Worm (Caenorhabditis elegans) whole organism, L4/young adult: ENCODE measurements around the gene best-23.

Source experiments
- W03F9.2 ChIP-seq: fragments of 150-350 bp; optimal IDR thresholded peaks from 2 replicates; lab custom pipeline; 2014; ENCODE audit warnings: missing biosample characterization, missing genetic modification characterization
- dao-5 ChIP-seq: sonication (generic microtip); optimal IDR thresholded peaks from 2 replicates; lab custom pipeline; 2016; ENCODE audit warnings: missing genotype, missing genetic modification characterization, moderate library complexity, missing compliant biosample characterization
- him-1 ChIP-seq: sonication (generic microtip); optimal IDR thresholded peaks from 2 replicates; lab custom pipeline; 2016; ENCODE audit warnings: missing genotype, missing genetic modification reagents, missing genetic modification characterization, missing compliant biosample characterization

The best-23 gene

DNA sequence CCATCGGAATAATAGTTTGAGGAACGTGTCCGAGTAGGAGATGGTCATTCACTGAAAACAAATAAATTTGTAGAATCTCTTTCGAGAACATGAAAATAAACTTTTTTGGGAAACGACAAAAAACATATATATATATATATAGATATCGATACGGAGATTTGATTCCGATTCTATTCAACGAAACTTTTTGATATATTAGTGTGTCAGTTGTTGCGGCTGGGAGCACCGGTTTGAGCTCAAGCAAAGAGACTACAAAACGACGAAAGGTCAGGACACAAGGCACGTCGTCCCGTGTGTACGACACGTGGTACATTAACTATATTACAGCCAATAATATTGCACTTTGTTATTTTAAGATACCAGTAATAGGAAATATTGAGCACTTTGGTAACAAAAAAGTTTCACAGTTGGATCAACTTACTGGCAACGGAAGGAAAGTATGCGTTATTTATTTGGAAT, at the start of gene best-23:
best-23 (minus strand) TSS at position 51 of the 459 bp plus-strand sequence.
- no peak for TF ChIP-seq dao-5
- no peak for TF ChIP-seq him-1 (tag; lab: Kevin White, UChicago)
- TF ChIP-seq W03F9.2, result no peak

DNA sequence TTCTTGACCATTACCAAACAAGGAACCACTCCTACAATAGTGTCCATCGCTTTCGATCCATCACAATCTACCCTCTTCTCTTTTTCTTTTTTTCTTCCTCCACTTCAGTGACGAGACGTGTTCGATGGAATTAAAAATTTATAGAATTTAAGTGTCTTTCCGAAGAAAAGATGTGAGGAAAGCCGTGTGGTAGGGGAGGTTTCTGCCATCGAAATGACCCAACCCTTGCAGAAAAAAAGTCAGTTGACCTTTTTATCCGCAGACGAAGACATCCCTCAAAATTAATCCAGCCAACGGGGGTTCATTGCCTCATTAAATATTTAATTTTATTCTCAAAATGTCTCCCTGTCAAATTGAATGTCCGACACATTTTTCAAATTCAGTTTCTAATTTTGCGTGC, 48.2 kb upstream of the best-23 start:
- TF ChIP-seq dao-5, result no peak
- TF ChIP-seq W03F9.2, result no peak
- TF ChIP-seq him-1 (tag; lab: Kevin White, UChicago), result no peak

DNA sequence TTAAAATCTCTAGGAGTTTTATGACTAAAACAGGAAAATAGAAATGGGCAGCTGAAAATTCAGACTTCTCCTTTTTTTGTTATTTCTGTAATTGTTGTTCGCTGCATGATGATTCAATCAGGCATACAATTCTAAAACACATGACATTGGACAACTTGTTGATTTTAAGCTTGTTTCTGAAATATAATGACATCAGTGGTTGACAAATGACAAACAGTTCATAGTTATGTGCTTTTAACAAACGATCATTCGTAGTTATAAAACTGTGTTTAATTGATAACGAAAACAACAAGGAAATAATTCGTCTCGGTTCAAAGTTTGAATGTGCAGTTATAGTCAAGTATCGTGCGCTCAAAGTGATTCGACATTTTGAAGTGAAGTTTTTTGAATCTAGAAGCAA, 40.9 kb upstream of the best-23 start:
- no peak for TF ChIP-seq W03F9.2
- TF ChIP-seq dao-5, result no peak
- TF ChIP-seq him-1 (tag; lab: Kevin White, UChicago), result no peak

DNA sequence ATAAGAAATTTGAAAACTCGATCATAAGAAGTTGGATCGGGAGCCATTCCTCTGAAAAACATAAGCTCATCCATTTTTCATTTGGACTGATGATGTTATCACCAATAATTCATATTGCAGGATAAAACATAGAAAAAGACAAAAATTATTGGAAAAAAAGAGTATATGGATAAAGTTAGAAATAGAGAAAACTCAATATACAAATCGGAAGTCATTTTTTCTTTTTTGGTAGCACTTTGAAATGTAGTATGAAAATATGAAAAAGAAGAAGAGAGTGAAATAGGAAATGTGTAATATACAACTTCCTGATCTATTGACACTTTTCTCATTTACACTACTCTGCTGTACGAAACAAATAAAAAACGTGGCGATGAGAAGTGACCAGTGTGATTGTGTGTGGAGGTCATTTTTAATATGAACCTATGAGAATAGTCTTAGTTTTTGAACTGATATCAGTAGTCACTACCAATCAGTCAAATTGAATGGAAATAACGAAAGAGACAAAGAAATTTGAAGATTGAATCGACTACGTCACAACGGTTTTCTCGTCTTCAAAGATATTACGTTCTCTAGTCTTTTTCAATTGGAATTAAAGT, 39.5 kb upstream of the best-23 start, which contains the start of gene ZK669.5:
ZK669.5 (minus strand) TSS at position 51 of the 596 bp plus-strand sequence.
- TF ChIP-seq W03F9.2 (no peak), him-1 (tag; lab: Kevin White, UChicago) (no peak), dao-5 (no peak)

- peak; percentile 75 for TF ChIP-seq W03F9.2
- peak; percentile 43 for TF ChIP-seq him-1 (tag; lab: Kevin White, UChicago)
- TF ChIP-seq dao-5, result no peak
These were observed 37.8 kb upstream of the best-23 start, which contains the start of gene dbt-1 for ce11 chrII:7945168-7945567. Gene dbt-1, minus strand, starts transcription at chrII:7945206.

ce11 chrII:7944333-7944744, 37.0 kb upstream of the best-23 start:
- no peak for TF ChIP-seq him-1 (tag; lab: Kevin White, UChicago)
- no peak for TF ChIP-seq dao-5
- TF ChIP-seq W03F9.2, result no peak

DNA sequence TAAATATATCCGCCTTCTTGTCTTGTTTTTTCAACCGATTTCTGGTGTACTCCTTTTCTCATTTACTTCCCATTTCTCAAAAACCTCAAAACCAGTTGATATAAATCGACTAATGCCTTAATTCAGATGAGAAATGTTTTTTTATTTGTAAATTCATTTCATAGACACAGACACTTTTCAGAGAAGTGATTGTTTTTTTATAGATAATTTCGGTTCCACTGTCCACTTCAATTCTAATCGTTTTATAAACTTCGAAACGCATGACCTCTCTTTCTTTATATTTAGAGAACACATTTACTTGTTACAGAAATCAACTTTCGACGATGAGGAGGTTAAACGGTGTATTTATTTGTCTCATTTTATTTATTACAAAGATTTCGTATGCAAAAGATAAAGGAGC, 33.5 kb upstream of the best-23 start, which contains the start of gene ZK669.3:
ZK669.3 (plus strand) TSS at position 301 of the 400 bp plus-strand sequence.
- TF ChIP-seq him-1 (tag; lab: Kevin White, UChicago) (no peak), dao-5 (no peak), W03F9.2 (no peak)

ce11 chrII:7938078-7938477, 30.7 kb upstream of the best-23 start, which contains the start of gene ZK669.2:
Gene ZK669.2, minus strand, starts transcription at chrII:7938178.
- TF ChIP-seq him-1 (tag; lab: Kevin White, UChicago) (no peak), dao-5 (no peak), W03F9.2 (no peak)

DNA sequence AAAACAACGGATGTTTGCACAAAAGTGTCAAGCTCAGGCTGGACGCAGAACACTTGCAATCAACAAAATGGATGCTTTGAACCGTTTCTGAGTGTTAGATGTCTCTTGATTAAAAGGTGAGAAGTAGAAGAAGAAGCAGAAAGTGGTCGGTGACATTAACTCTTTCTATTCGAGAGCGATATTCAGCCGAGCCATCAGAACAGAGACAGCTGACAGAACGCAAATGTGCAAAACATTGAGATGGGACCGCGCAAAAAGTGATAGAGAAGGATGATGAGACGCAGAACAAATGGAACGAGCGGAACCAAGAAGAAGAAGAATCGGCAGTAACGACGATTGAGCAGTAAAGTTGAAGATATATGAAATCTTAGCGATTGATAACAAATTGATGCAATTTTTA, 28.2 kb upstream of the best-23 start:
- TF ChIP-seq W03F9.2, result no peak
- no peak for TF ChIP-seq dao-5
- no peak for TF ChIP-seq him-1 (tag; lab: Kevin White, UChicago)

- TF ChIP-seq dao-5 (no peak), him-1 (tag; lab: Kevin White, UChicago) (no peak), W03F9.2 (no peak)
These were observed 23.3 kb upstream of the best-23 start for ce11 chrII:7930671-7931070.

ce11 chrII:7928600-7928999, 21.2 kb upstream of the best-23 start, which contains the start of gene spv-1:
Gene spv-1, minus strand, starts transcription at chrII:7928700.
- no peak for TF ChIP-seq him-1 (tag; lab: Kevin White, UChicago)
- TF ChIP-seq dao-5, result no peak
- no peak for TF ChIP-seq W03F9.2

DNA sequence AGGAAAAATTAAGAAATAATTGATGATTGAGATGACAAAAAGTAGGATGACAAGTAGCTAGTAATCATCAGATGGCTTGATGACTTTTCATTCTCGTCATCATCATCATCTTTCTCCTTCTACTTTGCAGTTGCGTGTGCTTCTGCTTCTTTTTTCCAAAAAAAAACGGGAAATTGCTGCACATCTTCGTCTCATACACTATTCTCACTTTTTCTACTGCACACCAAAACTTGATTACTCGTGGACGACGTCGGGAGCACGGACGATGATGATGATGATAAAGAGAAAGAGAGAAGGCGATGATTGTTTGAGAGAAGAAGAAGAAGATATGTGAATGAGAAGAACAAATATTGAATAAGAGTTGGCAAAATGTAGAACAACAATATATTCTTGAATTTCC, 13.8 kb upstream of the best-23 start:
- no peak for TF ChIP-seq dao-5
- no peak for TF ChIP-seq W03F9.2
- TF ChIP-seq him-1 (tag; lab: Kevin White, UChicago), result no peak

- no peak for TF ChIP-seq W03F9.2
- no peak for TF ChIP-seq him-1 (tag; lab: Kevin White, UChicago)
- no peak for TF ChIP-seq dao-5
These were observed 12.8 kb upstream of the best-23 start for ce11 chrII:7920178-7920577.

DNA sequence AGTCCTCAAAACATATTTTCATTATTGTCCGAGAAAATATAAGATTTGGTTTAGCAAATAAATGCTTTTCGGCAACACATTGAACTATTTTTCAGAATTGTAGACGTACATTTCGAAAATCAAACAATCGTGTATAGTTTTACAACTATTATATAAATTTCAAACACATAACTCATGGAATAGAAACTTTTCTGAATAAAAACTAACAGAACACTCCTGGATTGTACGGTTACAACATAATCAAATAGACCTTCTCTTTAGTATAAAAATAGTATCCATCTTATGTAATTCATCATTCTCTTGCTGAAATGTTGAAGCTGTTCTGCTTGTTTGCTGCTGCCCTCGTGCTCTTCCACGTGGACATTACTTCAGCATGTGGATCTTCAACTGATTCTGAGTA, 3.6 kb upstream of the best-23 start, which contains the start of gene ZK675.4:
ZK675.4 (plus strand) TSS at position 301 of the 400 bp plus-strand sequence.
- no peak for TF ChIP-seq dao-5
- no peak for TF ChIP-seq him-1 (tag; lab: Kevin White, UChicago)
- TF ChIP-seq W03F9.2, result no peak

- TF ChIP-seq dao-5, result no peak
- no peak for TF ChIP-seq W03F9.2
- no peak for TF ChIP-seq him-1 (tag; lab: Kevin White, UChicago)
These were observed 5.4 kb downstream of the best-23 start for ce11 chrII:7901990-7902389.

- TF ChIP-seq him-1 (tag; lab: Kevin White, UChicago), result no peak
- TF ChIP-seq W03F9.2, result no peak
- TF ChIP-seq dao-5, result no peak
These were observed 6.6 kb downstream of the best-23 start for ce11 chrII:7900762-7901161.
